Worm (Caenorhabditis elegans): ENCODE results near the gene mstr-2.

The mstr-2 gene

ce11 chrIII:4468812-4469211 is at the start of gene mstr-2:
TSS of gene mstr-2 (plus strand) at chrIII:4469112.
- TF ChIP-seq nhr-2 (tag; optimal IDR thresholded peaks at IDR 0.05): peak; percentile 25
- TF ChIP-seq lin-13 (tag; optimal IDR thresholded peaks at IDR 0.05): no peak

- no peak for TF ChIP-seq blmp-1 (tag; optimal IDR thresholded peaks at IDR 0.05)
- no peak for TF ChIP-seq ceh-43 (GFP tag; optimal IDR thresholded peaks at IDR 0.05)
- TF ChIP-seq snpc-4 (tag; optimal IDR thresholded peaks at IDR 0.05): no peak
- no peak for TF ChIP-seq elt-3 (tag; optimal IDR thresholded peaks at IDR 0.05)
- TF ChIP-seq unc-39 (tag; optimal IDR thresholded peaks at IDR 0.05): no peak
- no peak for TF ChIP-seq cnd-1 (tag; optimal IDR thresholded peaks at IDR 0.05)
- TF ChIP-seq nhr-2 (tag; optimal IDR thresholded peaks at IDR 0.05): no peak
- TF ChIP-seq drap-1 (GFP tag; optimal IDR thresholded peaks at IDR 0.05): no peak
- TF ChIP-seq ceh-39 (tag; optimal IDR thresholded peaks at IDR 0.05): no peak
- peak; percentile 71 for TF ChIP-seq lsy-2 (tag; optimal IDR thresholded peaks at IDR 0.05)
- no peak for TF ChIP-seq sptf-1 (tag; optimal IDR thresholded peaks at IDR 0.05)
- no peak for TF ChIP-seq unc-120 (tag; optimal IDR thresholded peaks at IDR 0.05; ENCODE audit: poor library complexity, severe bottlenecking)
- no peak for TF ChIP-seq hlh-1 (tag; optimal IDR thresholded peaks at IDR 0.05)
- peak; percentile 6 for TF ChIP-seq M03D4.4 (tag; optimal IDR thresholded peaks at IDR 0.05)
- TF ChIP-seq elt-1 (tag; optimal IDR thresholded peaks at IDR 0.05; ENCODE audit: borderline replicate concordance, insufficient read depth): no peak
- no peak for TF ChIP-seq lin-13 (tag; optimal IDR thresholded peaks at IDR 0.05)
- no peak for TF ChIP-seq flh-1 (GFP tag; optimal IDR thresholded peaks at IDR 0.05)
- no peak for TF ChIP-seq nhr-28 (tag; optimal IDR thresholded peaks at IDR 0.05)
- no peak for TF ChIP-seq mab-5 (tag; optimal IDR thresholded peaks at IDR 0.05)
- TF ChIP-seq unc-62 (GFP tag; optimal IDR thresholded peaks at IDR 0.05): no peak
- no peak for TF ChIP-seq tbx-8 (GFP tag; optimal IDR thresholded peaks at IDR 0.05)
- TF ChIP-seq sem-2 (GFP tag; optimal IDR thresholded peaks at IDR 0.05): no peak
- TF ChIP-seq mls-2 (tag; optimal IDR thresholded peaks at IDR 0.05): no peak
- no peak for TF ChIP-seq zip-8 (tag; optimal IDR thresholded peaks at IDR 0.05)
- no peak for TF ChIP-seq lin-32 (GFP tag; optimal IDR thresholded peaks at IDR 0.05)
- TF ChIP-seq ham-2 (GFP tag; optimal IDR thresholded peaks at IDR 0.05): no peak
- TF ChIP-seq bed-3 (GFP tag; optimal IDR thresholded peaks at IDR 0.05): no peak
- peak; percentile 30 for TF ChIP-seq ces-1 (GFP tag; optimal IDR thresholded peaks at IDR 0.05)
- no peak for TF ChIP-seq pha-4 (tag; optimal IDR thresholded peaks at IDR 0.05)
- no peak for TF ChIP-seq nhr-12 (tag; optimal IDR thresholded peaks at IDR 0.05)
- peak; percentile 48 for TF ChIP-seq ceh-83 (GFP tag; optimal IDR thresholded peaks at IDR 0.05)
- TF ChIP-seq mep-1 (tag; optimal IDR thresholded peaks at IDR 0.05): peak; percentile 52
- peak; percentile 40 for TF ChIP-seq nhr-237 (tag; optimal IDR thresholded peaks at IDR 0.05)
- no peak for TF ChIP-seq ztf-11 (tag; optimal IDR thresholded peaks at IDR 0.05)
- no peak for TF ChIP-seq nhr-76 (tag; optimal IDR thresholded peaks at IDR 0.05)
Observed at ce11 chrIII:4419117-4419978, 49.6 kb upstream of the mstr-2 start, which contains the start of the genes R07E5.7 and cku-80. TSS of gene R07E5.7 (minus strand) at chrIII:4419167. TSS of gene cku-80 (plus strand) at chrIII:4419848.

DNA sequence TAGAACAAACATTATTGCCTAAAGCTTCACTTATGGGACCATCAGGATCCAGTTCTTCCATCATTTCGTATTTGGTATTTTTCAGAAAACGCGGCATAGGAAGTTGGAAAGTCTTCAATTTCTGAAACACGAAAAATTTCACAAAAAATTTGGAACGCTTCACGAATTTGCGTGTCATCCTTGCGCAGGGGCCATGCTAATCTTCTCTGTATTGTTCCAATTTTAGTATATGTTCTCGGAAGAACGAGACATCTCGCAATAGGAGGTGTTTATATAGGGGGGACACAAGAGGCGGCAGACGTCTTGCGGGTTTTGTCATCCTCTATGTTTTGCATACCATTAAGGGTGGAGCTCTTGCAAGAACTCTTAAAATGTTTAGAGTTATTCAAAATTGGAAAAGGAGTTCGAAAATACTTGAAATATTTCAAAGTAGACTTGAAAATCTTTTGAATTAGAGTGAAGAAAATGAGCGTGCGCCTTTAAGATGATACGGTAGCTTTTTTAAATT is 42.1 kb upstream of the mstr-2 start:
- TF ChIP-seq tbx-8 (GFP tag; optimal IDR thresholded peaks at IDR 0.05): peak; percentile 42
- peak; percentile 73 for TF ChIP-seq drap-1 (GFP tag; optimal IDR thresholded peaks at IDR 0.05)
- peak; percentile 62 for TF ChIP-seq lin-32 (GFP tag; optimal IDR thresholded peaks at IDR 0.05)
- TF ChIP-seq unc-120 (tag; optimal IDR thresholded peaks at IDR 0.05; ENCODE audit: poor library complexity, severe bottlenecking): peak; percentile 60
- TF ChIP-seq bed-3 (GFP tag; optimal IDR thresholded peaks at IDR 0.05): peak; percentile 52
- peak; percentile 82 for TF ChIP-seq sptf-1 (tag; optimal IDR thresholded peaks at IDR 0.05)
- peak; percentile 84 for TF ChIP-seq ceh-83 (GFP tag; optimal IDR thresholded peaks at IDR 0.05)
- TF ChIP-seq M03D4.4 (tag; optimal IDR thresholded peaks at IDR 0.05): peak; percentile 62
- TF ChIP-seq ceh-43 (GFP tag; optimal IDR thresholded peaks at IDR 0.05): peak; percentile 70
- peak; percentile 79 for TF ChIP-seq mls-2 (tag; optimal IDR thresholded peaks at IDR 0.05)
- peak; percentile 59 for TF ChIP-seq sem-2 (GFP tag; optimal IDR thresholded peaks at IDR 0.05)
- TF ChIP-seq cnd-1 (tag; optimal IDR thresholded peaks at IDR 0.05): peak; percentile 75
- peak; percentile 28 for TF ChIP-seq flh-1 (GFP tag; optimal IDR thresholded peaks at IDR 0.05)

Measured in whole organism, mixed stage, embryonic.